Fruit fly (Drosophila melanogaster) whole organism, embryonic: ENCODE data around the gene CG12075.

Source experiments
- ATbp ChIP-seq: fragments of 200-800 bp; sonication (Bioruptor generic); optimal IDR thresholded peaks from 2 replicates; lab custom pipeline; 2017; ENCODE audit warnings: missing biosample characterization, mild to moderate bottlenecking, missing genetic modification characterization, missing genetic modification reagents
- CG12769 ChIP-seq: fragments of 200-800 bp; sonication (Bioruptor generic); optimal IDR thresholded peaks from 2 replicates; lab custom pipeline; 2019; ENCODE audit warnings: missing biosample characterization, mild to moderate bottlenecking, missing genetic modification characterization, moderate library complexity
- CG13894 ChIP-seq: fragments of 200-800 bp; sonication (Bioruptor generic); optimal IDR thresholded peaks from 3 replicates; lab custom pipeline; 2018; ENCODE audit warnings: missing biosample characterization, mild to moderate bottlenecking, missing genetic modification characterization, moderate library complexity
- CG14965 ChIP-seq: fragments of 200-800 bp; sonication (Bioruptor generic); optimal IDR thresholded peaks from 2 replicates; lab custom pipeline; 2016; ENCODE audit warnings: missing biosample characterization, missing genetic modification characterization, borderline replicate concordance
- CG15696 ChIP-seq: fragments of 200-800 bp; sonication (Bioruptor generic); optimal IDR thresholded peaks from 2 replicates; lab custom pipeline; 2019; ENCODE audit warnings: missing biosample characterization, mild to moderate bottlenecking, missing genetic modification characterization, moderate library complexity
- CG1647 ChIP-seq: fragments of 200-800 bp; sonication (Bioruptor generic); optimal IDR thresholded peaks from 3 replicates; lab custom pipeline; 2016; ENCODE audit warnings: missing biosample characterization, missing genetic modification characterization
- CG16813 ChIP-seq: fragments of 200-800 bp; sonication (Bioruptor generic); IDR thresholded peaks from 3 replicates; pipeline ENCODE4 v1.3.6; 2022; ENCODE audit warnings: missing biosample characterization, missing genetic modification characterization; ENCODE audit not compliant: partially characterized antibody
- CG17361 ChIP-seq: fragments of 200-800 bp; sonication (Bioruptor generic); IDR thresholded peaks from 3 replicates; pipeline ENCODE4 v1.3.6; 2022; ENCODE audit warnings: missing biosample characterization, missing genetic modification characterization
- CG1832 ChIP-seq: fragments of 200-800 bp; sonication (Bioruptor generic); optimal IDR thresholded peaks from 2 replicates; lab custom pipeline; 2017; ENCODE audit warnings: missing biosample characterization, mild to moderate bottlenecking, missing genetic modification characterization, inconsistent platforms
- CG2116 ChIP-seq: fragments of 200-800 bp; sonication (Bioruptor generic); optimal IDR thresholded peaks from 3 replicates; lab custom pipeline; 2018; ENCODE audit warnings: missing biosample characterization, mild to moderate bottlenecking, missing genetic modification characterization
- CG32772 ChIP-seq: fragments of 200-800 bp; sonication (Bioruptor generic); IDR thresholded peaks from 2 replicates; pipeline ENCODE4 v1.3.6; 2022; ENCODE audit warnings: missing biosample characterization, missing genetic modification characterization
- CG3726 ChIP-seq: fragments of 200-800 bp; sonication (Bioruptor generic); IDR thresholded peaks from 3 replicates; pipeline ENCODE4, ENCODE4 v1.3.6; 2022; ENCODE audit warnings: missing biosample characterization, missing genetic modification characterization
- CG3995 ChIP-seq: fragments of 200-800 bp; sonication (Bioruptor generic); optimal IDR thresholded peaks from 3 replicates; lab custom pipeline; 2016; ENCODE audit warnings: missing biosample characterization, missing genetic modification characterization
- CG5180 ChIP-seq: fragments of 200-800 bp; sonication (Bioruptor generic); optimal IDR thresholded peaks from 3 replicates; lab custom pipeline; 2017; ENCODE audit warnings: missing biosample characterization, missing genetic modification characterization, mild to moderate bottlenecking, moderate library complexity, missing genetic modification reagents
- CG6175 ChIP-seq: fragments of 200-800 bp; sonication (Bioruptor generic); IDR thresholded peaks from 3 replicates; pipeline ENCODE4 v1.3.6; 2022; ENCODE audit warnings: missing biosample characterization, missing genetic modification characterization
- CG6791 ChIP-seq: fragments of 200-800 bp; sonication (Bioruptor generic); IDR thresholded peaks from 3 replicates; pipeline ENCODE4 v1.3.6; 2022; ENCODE audit warnings: missing biosample characterization, missing genetic modification characterization; ENCODE audit not compliant: partially characterized antibody
- CG6813 ChIP-seq: fragments of 200-800 bp; sonication (Bioruptor generic); optimal IDR thresholded peaks from 2 replicates; lab custom pipeline; 2017; ENCODE audit warnings: missing biosample characterization, missing genetic modification characterization, mild to moderate bottlenecking, moderate library complexity, missing genetic modification reagents
- CG7271 ChIP-seq: fragments of 200-800 bp; sonication (Bioruptor generic); optimal IDR thresholded peaks from 2 replicates; lab custom pipeline; 2018; ENCODE audit warnings: missing biosample characterization, mild to moderate bottlenecking, missing genetic modification characterization, moderate library complexity
- CG7786 ChIP-seq: fragments of 200-800 bp; sonication (Bioruptor generic); optimal IDR thresholded peaks from 2 replicates; lab custom pipeline; 2016; ENCODE audit warnings: missing biosample characterization, missing genetic modification characterization
- CG9932 ChIP-seq: fragments of 200-800 bp; sonication (Bioruptor generic); IDR thresholded peaks from 2 replicates; pipeline ENCODE4 v1.3.6; 2022; ENCODE audit warnings: missing biosample characterization, missing genetic modification characterization
- Chrac-16 ChIP-seq: fragments of 200-800 bp; sonication (Bioruptor generic); optimal IDR thresholded peaks from 3 replicates; lab custom pipeline; 2016; ENCODE audit warnings: missing biosample characterization, missing genetic modification characterization
- Deaf1 ChIP-seq: fragments of 200-800 bp; optimal IDR thresholded peaks from 3 replicates; lab custom pipeline; 2019; ENCODE audit warnings: missing biosample characterization, mild to moderate bottlenecking, missing genetic modification characterization, moderate library complexity
- Doc3 ChIP-seq: fragments of 200-800 bp; sonication (Bioruptor generic); IDR thresholded peaks from 3 replicates; pipeline ENCODE4 v1.3.6; 2022; ENCODE audit warnings: missing biosample characterization, missing genetic modification characterization; ENCODE audit not compliant: partially characterized antibody
- Dref ChIP-seq: fragments of 200-800 bp; sonication (Bioruptor generic); IDR thresholded peaks from 2 replicates; pipeline ENCODE4 v1.3.6; 2022; ENCODE audit warnings: missing biosample characterization, missing genetic modification characterization
- Med ChIP-seq: fragments of 200-800 bp; sonication (Bioruptor generic); peaks from one replicate; lab custom pipeline; 2016; ENCODE audit warnings: missing biosample characterization, missing genetic modification characterization, mild to moderate bottlenecking, inconsistent platforms, moderate library complexity
- Mrtf ChIP-seq: fragments of 200-800 bp; sonication (Bioruptor generic); IDR thresholded peaks from 3 replicates; pipeline ENCODE4 v1.3.6; 2022; ENCODE audit warnings: missing biosample characterization, missing genetic modification characterization
- NC2α ChIP-seq: fragments of 200-800 bp; sonication (Bioruptor generic); optimal IDR thresholded peaks from 2 replicates; lab custom pipeline; 2016; ENCODE audit warnings: missing biosample characterization, missing genetic modification characterization
- Opbp ChIP-seq: fragments of 200-800 bp; sonication (Bioruptor generic); IDR thresholded peaks from 3 replicates; pipeline ENCODE4 v1.3.6; 2022; ENCODE audit warnings: missing biosample characterization, missing genetic modification characterization; ENCODE audit not compliant: partially characterized antibody
- Side ChIP-seq: fragments of 200-800 bp; sonication (Bioruptor generic); optimal IDR thresholded peaks from 2 replicates; lab custom pipeline; 2016; ENCODE audit warnings: missing biosample characterization, missing genetic modification characterization
- Sox100B ChIP-seq: fragments of 200-800 bp; sonication (Bioruptor generic); optimal IDR thresholded peaks from 3 replicates; lab custom pipeline; 2018; ENCODE audit warnings: missing biosample characterization, mild to moderate bottlenecking, missing genetic modification characterization
- Taf1 ChIP-seq: fragments of 200-800 bp; sonication (Bioruptor generic); IDR thresholded peaks from 2 replicates; pipeline ENCODE4 v1.3.6; 2022; ENCODE audit warnings: missing biosample characterization, missing genetic modification characterization
- ara ChIP-seq: fragments of 200-800 bp; sonication (Bioruptor generic); IDR thresholded peaks from 2 replicates; pipeline ENCODE4 v1.3.6; 2022; ENCODE audit warnings: missing biosample characterization, missing genetic modification characterization
- bbx ChIP-seq: fragments of 200-800 bp; sonication (Bioruptor generic); IDR thresholded peaks from 2 replicates; pipeline ENCODE4 v1.3.6; 2022; ENCODE audit warnings: missing biosample characterization, missing genetic modification characterization; ENCODE audit not compliant: partially characterized antibody
- bcd ChIP-seq: fragments of 200-800 bp; sonication (Bioruptor generic); optimal IDR thresholded peaks from 2 replicates; lab custom pipeline; 2017; ENCODE audit warnings: missing biosample characterization, mild to moderate bottlenecking, missing genetic modification characterization
- caup ChIP-seq: fragments of 200-800 bp; sonication (Bioruptor generic); optimal IDR thresholded peaks from 3 replicates; lab custom pipeline; 2017; ENCODE audit warnings: missing biosample characterization, mild to moderate bottlenecking, missing genetic modification characterization, moderate library complexity; ENCODE audit not compliant: severe bottlenecking
- chm ChIP-seq: fragments of 200-800 bp; sonication (Bioruptor generic); IDR thresholded peaks from 2 replicates; pipeline ENCODE4 v1.3.6; 2022; ENCODE audit warnings: missing biosample characterization, missing genetic modification characterization
- exex ChIP-seq: fragments of 200-800 bp; sonication (Bioruptor generic); optimal IDR thresholded peaks from 4 replicates; lab custom pipeline; 2018; ENCODE audit warnings: missing biosample characterization, mild to moderate bottlenecking, missing genetic modification characterization, moderate library complexity
- eyg ChIP-seq: fragments of 200-800 bp; sonication (Bioruptor generic); optimal IDR thresholded peaks from 3 replicates; lab custom pipeline; 2016; ENCODE audit warnings: missing biosample characterization, missing genetic modification characterization
- fru ChIP-seq: fragments of >200 bp; optimal IDR thresholded peaks from 2 replicates; lab custom pipeline; 2017
- h ChIP-seq: fragments of >200 bp; optimal IDR thresholded peaks from 2 replicates; lab custom pipeline; 2017
- ham ChIP-seq: fragments of 200-800 bp; sonication (Bioruptor generic); IDR thresholded peaks from 2 replicates; pipeline ENCODE4 v1.3.6; 2022; ENCODE audit warnings: missing biosample characterization, missing genetic modification characterization
- her ChIP-seq: fragments of 200-800 bp; sonication (Bioruptor generic); optimal IDR thresholded peaks from 2 replicates; lab custom pipeline; 2016; ENCODE audit warnings: missing biosample characterization, missing genetic modification characterization
- lov ChIP-seq, 2 experiments: fragments of 200-800 bp in 1 of 2; fragments of >200 bp in 1 of 2; sonication (Bioruptor generic) in 1 of 2; IDR thresholded peaks in 1 of 2; optimal IDR thresholded peaks in 1 of 2; 2 replicates in 1 of 2; 3 replicates in 1 of 2; pipeline versions ENCODE4 v1.3.6 to Lab custom; 2017 to 2022; ENCODE audit warnings: missing biosample characterization in 1 of 2, missing genetic modification characterization in 1 of 2
- nom ChIP-seq: fragments of 200-800 bp; sonication (Bioruptor generic); optimal IDR thresholded peaks from 2 replicates; lab custom pipeline; 2017; ENCODE audit warnings: missing biosample characterization, missing genetic modification characterization, mild to moderate bottlenecking, moderate library complexity, missing genetic modification reagents
- onecut ChIP-seq: fragments of 200-800 bp; sonication (Bioruptor generic); IDR thresholded peaks from 2 replicates; pipeline ENCODE4 v1.3.6; 2022; ENCODE audit warnings: missing biosample characterization, missing genetic modification characterization
- phol ChIP-seq: fragments of 200-800 bp; sonication (Bioruptor generic); optimal IDR thresholded peaks from 3 replicates; lab custom pipeline; 2018; ENCODE audit warnings: missing biosample characterization, mild to moderate bottlenecking, missing genetic modification characterization, moderate library complexity
- sna ChIP-seq: fragments of 200-800 bp; sonication (Bioruptor generic); IDR thresholded peaks from 2 replicates; pipeline ENCODE4 v1.3.6; 2022; ENCODE audit warnings: missing biosample characterization, missing genetic modification characterization; ENCODE audit not compliant: partially characterized antibody
- stc ChIP-seq: fragments of 200-800 bp; sonication (Bioruptor generic); IDR thresholded peaks from 2 replicates; pipeline ENCODE4 v1.3.6; 2022; ENCODE audit warnings: missing biosample characterization, missing genetic modification characterization

The CG12075 gene

DNA sequence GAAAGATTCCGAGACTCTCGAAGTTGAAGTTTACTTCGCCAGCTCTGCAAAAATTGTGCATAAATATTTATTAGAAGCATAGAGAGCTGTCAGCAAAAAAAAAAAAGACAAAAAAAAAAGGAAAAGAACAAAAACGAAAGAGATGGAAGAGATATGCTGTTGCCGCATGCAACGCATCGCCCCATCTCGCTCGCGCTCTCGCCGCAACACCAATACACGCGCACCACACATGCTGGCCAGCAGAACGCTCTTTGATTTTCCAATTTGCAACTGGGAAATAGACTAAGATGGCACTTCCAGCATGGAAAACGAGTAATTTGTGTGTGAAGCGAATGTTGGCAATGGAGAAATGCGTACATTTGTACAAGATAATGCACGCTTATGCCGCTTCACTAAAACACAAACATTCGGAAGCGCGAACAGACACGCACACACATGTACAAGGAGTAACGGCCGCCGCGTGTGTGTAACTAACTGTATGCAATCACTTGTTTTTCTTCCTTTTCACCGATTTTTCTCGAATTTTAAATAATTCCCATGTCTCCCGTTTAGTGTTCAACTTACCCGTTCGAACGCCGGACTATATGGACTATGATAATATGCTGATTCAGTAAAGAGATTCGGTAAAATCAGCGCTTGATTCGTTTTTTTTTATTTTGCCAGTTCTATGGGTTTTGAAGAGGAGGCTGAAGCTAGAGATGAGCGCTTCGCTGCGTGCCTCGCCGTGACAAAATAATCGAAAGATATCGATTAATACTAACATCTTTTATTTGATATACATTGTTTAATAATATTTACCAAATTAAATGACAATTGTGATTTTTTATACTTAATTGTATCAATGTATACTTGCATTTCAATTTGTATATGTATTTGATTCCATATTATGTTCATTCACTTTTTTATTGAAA is 67.7 kb downstream of the CG12075 start (continued):
- TF ChIP-seq h (lab: Kevin White, UChicago), result no peak
- TF ChIP-seq ATbp (GFP tag; lab: Kevin White, UChicago), result no peak
- TF ChIP-seq NC2α (GFP tag; lab: Kevin White, UChicago), result no peak
- TF ChIP-seq CG15696, result no peak
- TF ChIP-seq nom (GFP tag; lab: Kevin White, UChicago), result peak; percentile 19
- no peak for TF ChIP-seq CG7271 (tag; lab: Kevin White, UChicago)
- peak; percentile 69 for TF ChIP-seq CG1832 (GFP tag; lab: Kevin White, UChicago)
- 0 out of 2 replicates have a peak, but pooled peaks have one; percentile 8 for TF ChIP-seq ara
- peak; percentile 40; the same call in 1 of the 3 replicates for TF ChIP-seq CG6175
- TF ChIP-seq Med (GFP tag; lab: Kevin White, UChicago), result peak; percentile 40
- no peak for TF ChIP-seq Deaf1
- peak; percentile 78; the same call in 2 of the 3 replicates for TF ChIP-seq Opbp (GFP tag; lab: Robert Waterston, UW)
- TF ChIP-seq CG9932 (GFP tag; lab: Robert Waterston, UW), result peak; percentile 29; the same call in 1 of the 2 replicates
- TF ChIP-seq CG6791 (GFP tag; lab: Robert Waterston, UW), result peak; percentile 77
- TF ChIP-seq ham (GFP tag; lab: Robert Waterston, UW), result no peak
- TF ChIP-seq CG32772 (GFP tag; lab: Robert Waterston, UW), result 0 out of 2 replicates have a peak, but pooled peaks have one; percentile 15
- no peak for TF ChIP-seq CG5180
- no peak for TF ChIP-seq fru
- TF ChIP-seq Dref (GFP tag; lab: Robert Waterston, UW), result peak; percentile 67
- peak; percentile 73 for TF ChIP-seq CG16813 (GFP tag; lab: Robert Waterston, UW)
- no peak for TF ChIP-seq lov (optimal IDR thresholded peaks at IDR 0.05; lab: Kevin White, UChicago)
- TF ChIP-seq lov (GFP tag; IDR thresholded peaks at IDR 0.05; lab: Robert Waterston, UW), result no peak
- no peak for TF ChIP-seq Side (GFP tag; lab: Kevin White, UChicago)
- no peak for TF ChIP-seq stc (GFP tag; lab: Robert Waterston, UW)
- TF ChIP-seq CG2116 (GFP tag; lab: Kevin White, UChicago), result no peak
- TF ChIP-seq eyg (GFP tag; lab: Kevin White, UChicago), result no peak
- TF ChIP-seq CG1647 (GFP tag; lab: Kevin White, UChicago), result no peak
- TF ChIP-seq onecut (GFP tag; lab: Robert Waterston, UW), result no peak
- no peak for TF ChIP-seq CG17361 (GFP tag; lab: Robert Waterston, UW)
- TF ChIP-seq Doc3 (GFP tag; lab: Robert Waterston, UW), result peak; percentile 57; the same call in 1 of the 3 replicates
- no peak for TF ChIP-seq Chrac-16 (GFP tag; lab: Kevin White, UChicago)
- TF ChIP-seq sna (GFP tag; lab: Robert Waterston, UW), result peak; percentile 42; the same call in 1 of the 2 replicates
- TF ChIP-seq CG6813 (GFP tag; lab: Kevin White, UChicago), result no peak
- no peak for TF ChIP-seq Sox100B (GFP tag; lab: Kevin White, UChicago)
- no peak for TF ChIP-seq her
- TF ChIP-seq phol (tag; lab: Kevin White, UChicago), result no peak
- peak; percentile 80 for TF ChIP-seq bbx (GFP tag; lab: Robert Waterston, UW)
- no peak for TF ChIP-seq Mrtf
- no peak for TF ChIP-seq CG14965 (GFP tag; lab: Kevin White, UChicago)
- no peak for TF ChIP-seq CG13894 (tag; lab: Kevin White, UChicago)
- no peak for TF ChIP-seq bcd (GFP tag; lab: Kevin White, UChicago)
- no peak for TF ChIP-seq CG7786 (GFP tag; lab: Kevin White, UChicago)
- TF ChIP-seq Taf1 (GFP tag; lab: Robert Waterston, UW), result no peak
- TF ChIP-seq CG3726, result no peak
- no peak for TF ChIP-seq chm
- TF ChIP-seq exex (tag; lab: Kevin White, UChicago), result no peak
- TF ChIP-seq caup (GFP tag; lab: Kevin White, UChicago), result no peak
- TF ChIP-seq CG12769 (tag; lab: Kevin White, UChicago), result no peak
- TF ChIP-seq CG3995 (GFP tag; lab: Kevin White, UChicago), result peak; percentile 87
